Fruit fly (Drosophila melanogaster): ENCODE measurements around the gene kug.

DNA sequence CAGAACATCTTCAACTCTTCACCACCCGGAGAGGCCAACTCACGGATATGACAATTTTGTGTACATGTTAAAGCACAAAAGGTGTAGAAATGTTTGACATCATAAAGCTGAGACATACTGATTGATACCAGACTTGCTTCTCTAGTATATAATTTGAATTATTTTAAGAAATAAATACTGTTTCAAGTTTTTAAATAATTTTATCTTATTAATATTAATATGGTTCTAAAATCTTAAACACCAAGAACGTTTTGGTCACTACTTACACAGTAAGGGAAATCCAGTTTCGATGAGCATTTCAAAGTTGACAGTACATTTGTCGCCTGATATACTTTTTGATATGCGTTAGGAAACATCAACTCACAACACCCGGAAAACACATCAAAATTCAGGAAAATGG is 19.3 kb upstream of the kug start, which contains the start of the genes hale and schuy:
- no peak for TF ChIP-seq achi (GFP tag; optimal IDR thresholded peaks at IDR 0.05)
- no peak for TF ChIP-seq Sox102F (GFP tag; optimal IDR thresholded peaks at IDR 0.05)
- no peak for TF ChIP-seq Hr39 (GFP tag; optimal IDR thresholded peaks at IDR 0.05)
- no peak for TF ChIP-seq Eip93F (GFP tag; optimal IDR thresholded peaks at IDR 0.05)
- no peak for TF ChIP-seq fd59A (GFP tag; optimal IDR thresholded peaks at IDR 0.05)
- TF ChIP-seq Gug (GFP tag; IDR thresholded peaks at IDR 0.05), result no peak
- TF ChIP-seq Hr4 (GFP tag; optimal IDR thresholded peaks at IDR 0.05), result no peak
- TF ChIP-seq Lpt (GFP tag; optimal IDR thresholded peaks at IDR 0.05), result no peak
- TF ChIP-seq CG8632 (GFP tag; optimal IDR thresholded peaks at IDR 0.05), result no peak
- no peak for TF ChIP-seq Sox14 (GFP tag; optimal IDR thresholded peaks at IDR 0.05)
- no peak for TF ChIP-seq CG8319 (GFP tag; optimal IDR thresholded peaks at IDR 0.05)
- no peak for TF ChIP-seq CG6792 (GFP tag; optimal IDR thresholded peaks at IDR 0.05)
- no peak for TF ChIP-seq CG6808 (GFP tag; optimal IDR thresholded peaks at IDR 0.05)

Measured in whole organism, prepupa.